Worm (Caenorhabditis elegans): ENCODE measurements around the gene let-767.
A peak's percentile ranks its signal among the peaks of the same experiment; 100 is the strongest.

The let-767 gene

DNA sequence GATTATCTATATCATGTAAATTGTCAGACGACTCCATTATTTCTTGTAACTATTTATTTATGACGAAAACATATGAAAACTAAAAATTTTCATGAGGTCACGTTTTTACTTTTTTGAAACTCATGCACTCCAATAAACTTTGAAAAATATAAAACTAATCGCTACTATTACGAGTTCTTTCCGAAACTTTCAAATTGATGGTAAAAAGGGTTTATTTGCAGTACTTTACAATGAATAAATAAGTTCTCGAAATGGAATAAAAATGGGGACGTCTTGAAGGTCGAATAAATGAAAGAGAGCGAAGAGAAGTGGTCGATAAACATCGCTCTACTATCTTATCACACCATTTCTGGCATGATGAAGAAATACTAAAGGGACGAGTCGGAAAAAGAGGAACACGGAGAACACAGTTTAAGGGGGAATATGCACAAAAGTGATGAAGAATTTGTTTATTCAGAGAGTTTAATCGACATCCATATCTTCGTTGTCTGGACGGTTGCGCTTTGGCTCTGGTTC, at the start of gene let-767:
Gene let-767, minus strand, starts transcription at position 51 of the 516 bp plus-strand sequence.
- TF ChIP-seq fos-1 (tag; optimal IDR thresholded peaks at IDR 0.05) (peak; percentile 35), unc-55 (GFP tag; optimal IDR thresholded peaks at IDR 0.05) (no peak), crh-2 (tag; optimal IDR thresholded peaks at IDR 0.05) (peak; percentile 27), sma-9 (GFP tag; optimal IDR thresholded peaks at IDR 0.05) (peak; percentile 6), sma-9 (tag; optimal IDR thresholded peaks at IDR 0.05) (no peak), gmeb-1 (tag; optimal IDR thresholded peaks at IDR 0.05) (peak; percentile 25), mab-5 (tag; optimal IDR thresholded peaks at IDR 0.05) (no peak), lin-11 (tag; optimal IDR thresholded peaks at IDR 0.05) (no peak)

DNA sequence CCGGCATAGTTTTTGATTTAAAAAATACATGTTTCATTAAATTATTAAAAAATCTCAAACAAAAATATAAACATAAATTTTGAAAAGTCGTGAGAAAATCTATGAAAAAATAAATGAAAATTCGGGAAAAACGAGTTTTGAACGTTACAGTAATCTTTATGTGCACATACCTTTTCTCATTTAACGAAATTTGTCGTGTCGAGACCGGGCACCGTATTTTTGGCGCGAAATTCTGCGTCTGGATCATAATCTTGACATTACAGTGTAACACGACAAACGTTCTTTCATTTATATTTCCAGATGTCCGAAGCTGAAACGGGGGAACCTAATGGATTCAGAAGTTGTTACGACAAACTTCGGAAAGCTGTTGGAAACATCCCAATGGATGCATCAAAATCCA, 49.8 kb upstream of the let-767 start, which contains the start of gene C16A3.2:
Gene C16A3.2, plus strand, starts transcription at position 301 of the 400 bp plus-strand sequence.
- TF ChIP-seq F13H6.1 (tag; optimal IDR thresholded peaks at IDR 0.05): no peak
- TF ChIP-seq ztf-1 (GFP tag; conservative IDR thresholded peaks at IDR 0.05): no peak
- TF ChIP-seq unc-62 (GFP tag; optimal IDR thresholded peaks at IDR 0.05): no peak
- no peak for TF ChIP-seq mab-5 (tag; optimal IDR thresholded peaks at IDR 0.05)

DNA sequence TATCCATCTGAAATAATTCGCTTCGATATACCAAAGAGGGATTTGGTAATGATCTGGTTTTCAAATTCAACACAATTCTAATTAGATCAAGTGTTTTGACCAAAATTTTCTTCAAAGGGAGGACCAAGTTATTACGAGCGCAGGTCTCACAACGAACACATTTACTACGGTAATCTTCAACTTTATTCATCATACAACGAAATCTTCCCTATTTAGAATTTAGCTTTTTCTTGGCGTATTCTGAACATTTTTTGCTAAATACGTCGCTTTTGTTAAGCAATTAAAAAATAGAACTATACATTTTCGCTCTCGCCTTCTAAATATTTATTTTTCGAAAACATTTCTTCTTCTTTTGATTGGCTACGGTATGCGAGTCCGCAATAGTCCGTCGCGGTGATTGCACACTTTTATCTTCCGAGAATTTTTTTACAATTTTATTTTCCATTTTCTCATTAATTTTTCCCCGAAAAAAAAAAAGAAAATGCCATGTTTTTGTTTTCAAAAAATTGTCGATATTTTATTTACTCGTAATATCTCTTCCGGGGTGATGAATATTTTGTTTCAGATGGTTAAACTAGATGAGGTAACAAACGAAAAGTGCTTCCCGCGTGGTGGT, 43.3 kb upstream of the let-767 start, which contains the start of gene let-716:
Gene let-716, plus strand, starts transcription at position 566 of the 616 bp plus-strand sequence.
- TF ChIP-seq nhr-237 (tag; optimal IDR thresholded peaks at IDR 0.05) (no peak), mdl-1 (tag; optimal IDR thresholded peaks at IDR 0.05) (no peak), elt-3 (tag; optimal IDR thresholded peaks at IDR 0.05) (no peak), aly-2 (tag; optimal IDR thresholded peaks at IDR 0.05) (no peak), ceh-16 (tag; optimal IDR thresholded peaks at IDR 0.05) (no peak), lsy-2 (tag; optimal IDR thresholded peaks at IDR 0.05) (peak; percentile 85 to 97), ama-1 (optimal IDR thresholded peaks at IDR 0.05) (no peak), peb-1 (tag; optimal IDR thresholded peaks at IDR 0.05) (no peak), skn-1 (tag; optimal IDR thresholded peaks at IDR 0.05) (no peak), mab-5 (tag; optimal IDR thresholded peaks at IDR 0.05) (no peak), nhr-12 (tag; optimal IDR thresholded peaks at IDR 0.05) (no peak), gmeb-1 (tag; optimal IDR thresholded peaks at IDR 0.05) (no peak), Y55F3AM.14 (GFP tag; optimal IDR thresholded peaks at IDR 0.05) (no peak), zag-1 (tag; optimal IDR thresholded peaks at IDR 0.05) (no peak), nhr-25 (tag; optimal IDR thresholded peaks at IDR 0.05) (no peak), nhr-6 (tag; optimal IDR thresholded peaks at IDR 0.05) (no peak), lin-11 (tag; optimal IDR thresholded peaks at IDR 0.05) (no peak), nhr-129 (tag; optimal IDR thresholded peaks at IDR 0.05) (no peak), ZK546.5 (tag; optimal IDR thresholded peaks at IDR 0.05) (no peak), unc-39 (tag; optimal IDR thresholded peaks at IDR 0.05) (no peak), ztf-4 (tag; optimal IDR thresholded peaks at IDR 0.05) (no peak), lin-39 (tag; optimal IDR thresholded peaks at IDR 0.05) (no peak), nhr-21 (tag; optimal IDR thresholded peaks at IDR 0.05) (peak; percentile 21), crh-2 (tag; optimal IDR thresholded peaks at IDR 0.05) (peak; percentile 5), ztf-11 (tag; optimal IDR thresholded peaks at IDR 0.05) (no peak), mbf-1 (tag; optimal IDR thresholded peaks at IDR 0.05) (no peak), lin-13 (GFP tag; optimal IDR thresholded peaks at IDR 0.05) (no peak), blmp-1 (tag; optimal IDR thresholded peaks at IDR 0.05; ENCODE audit: insufficient read depth) (no peak), R02D3.7 (tag; optimal IDR thresholded peaks at IDR 0.05) (no peak), C34F6.9 (tag; optimal IDR thresholded peaks at IDR 0.05) (no peak), snpc-4 (tag; optimal IDR thresholded peaks at IDR 0.05) (no peak), dmd-4 (tag; optimal IDR thresholded peaks at IDR 0.05) (no peak), sma-9 (GFP tag; optimal IDR thresholded peaks at IDR 0.05) (no peak), sma-9 (tag; optimal IDR thresholded peaks at IDR 0.05) (no peak), ceh-82 (tag; optimal IDR thresholded peaks at IDR 0.05) (no peak), nhr-10 (tag; optimal IDR thresholded peaks at IDR 0.05) (no peak), ztf-1 (GFP tag; conservative IDR thresholded peaks at IDR 0.05) (no peak), fos-1 (tag; optimal IDR thresholded peaks at IDR 0.05) (peak; percentile 6), unc-55 (GFP tag; optimal IDR thresholded peaks at IDR 0.05) (peak; percentile 51), F13H6.1 (tag; optimal IDR thresholded peaks at IDR 0.05) (no peak), sem-4 (tag; optimal IDR thresholded peaks at IDR 0.05) (no peak), alr-1 (tag; optimal IDR thresholded peaks at IDR 0.05) (no peak), egl-27 (tag; optimal IDR thresholded peaks at IDR 0.05) (no peak)

Data from whole organism, L2 larva.